Fruit fly (Drosophila melanogaster): ENCODE results near the gene CG7542.

Gene CG7542

dm6 chr3L:17593174-17593573, 43.5 kb downstream of the CG7542 start:
- TF ChIP-seq CG12768 (GFP tag; optimal IDR thresholded peaks at IDR 0.05), result peak; percentile 2
- TF ChIP-seq bab1 (GFP tag; optimal IDR thresholded peaks at IDR 0.05), result no peak

- TF ChIP-seq toe (GFP tag; optimal IDR thresholded peaks at IDR 0.05) (no peak), CG12768 (GFP tag; optimal IDR thresholded peaks at IDR 0.05) (no peak), Hr96 (GFP tag; optimal IDR thresholded peaks at IDR 0.05) (no peak), ovo (GFP tag; optimal IDR thresholded peaks at IDR 0.05) (no peak), cnc (optimal IDR thresholded peaks at IDR 0.05) (no peak), cic (GFP tag; optimal IDR thresholded peaks at IDR 0.05) (no peak), Crg-1 (GFP tag; optimal IDR thresholded peaks at IDR 0.05) (no peak), kay (GFP tag; ENCODE audit: borderline replicate concordance) (no peak), pad (GFP tag; optimal IDR thresholded peaks at IDR 0.05) (no peak), CG5204 (GFP tag; optimal IDR thresholded peaks at IDR 0.05) (no peak), CG14711 (tag; optimal IDR thresholded peaks at IDR 0.05) (no peak), CG11617 (GFP tag; optimal IDR thresholded peaks at IDR 0.05) (no peak), Clk (GFP tag; optimal IDR thresholded peaks at IDR 0.05) (no peak), Mnt (GFP tag; optimal IDR thresholded peaks at IDR 0.05) (no peak), CG33017 (tag; optimal IDR thresholded peaks at IDR 0.05) (no peak)
These were observed 46.4 kb downstream of the CG7542 start for dm6 chr3L:17595810-17596561.

dm6 chr3L:17596897-17597296, 47.3 kb downstream of the CG7542 start:
- peak; percentile 29 for TF ChIP-seq CG14711 (tag; optimal IDR thresholded peaks at IDR 0.05)
- peak; percentile 17 for TF ChIP-seq pad (GFP tag; optimal IDR thresholded peaks at IDR 0.05)
- TF ChIP-seq CG1620 (GFP tag; optimal IDR thresholded peaks at IDR 0.05), result peak; percentile 56
- no peak for TF ChIP-seq CG5204 (GFP tag; optimal IDR thresholded peaks at IDR 0.05)
- TF ChIP-seq CG7101 (tag; optimal IDR thresholded peaks at IDR 0.05), result peak; percentile 23
- no peak for TF ChIP-seq Mnt (GFP tag; optimal IDR thresholded peaks at IDR 0.05)
- TF ChIP-seq ovo (GFP tag; optimal IDR thresholded peaks at IDR 0.05), result no peak
- peak; percentile 86 for TF ChIP-seq bab1 (GFP tag; optimal IDR thresholded peaks at IDR 0.05)
- peak; percentile 52 for TF ChIP-seq cic (GFP tag; optimal IDR thresholded peaks at IDR 0.05)
- no peak for TF ChIP-seq CG33017 (tag; optimal IDR thresholded peaks at IDR 0.05)
